Fruit fly (Drosophila melanogaster) S2 (cell line): ENCODE results near the gene CG34409.

ENCODE experiments used
- CG8478 ChIP-seq: fragments of >200 bp; optimal IDR thresholded peaks from 2 replicates; lab custom pipeline; 2018
- CTCF ChIP-seq, 2 experiments: fragments of >200 bp; optimal IDR thresholded peaks; 2 replicates each; lab custom pipeline; 2018

The CG34409 gene

DNA sequence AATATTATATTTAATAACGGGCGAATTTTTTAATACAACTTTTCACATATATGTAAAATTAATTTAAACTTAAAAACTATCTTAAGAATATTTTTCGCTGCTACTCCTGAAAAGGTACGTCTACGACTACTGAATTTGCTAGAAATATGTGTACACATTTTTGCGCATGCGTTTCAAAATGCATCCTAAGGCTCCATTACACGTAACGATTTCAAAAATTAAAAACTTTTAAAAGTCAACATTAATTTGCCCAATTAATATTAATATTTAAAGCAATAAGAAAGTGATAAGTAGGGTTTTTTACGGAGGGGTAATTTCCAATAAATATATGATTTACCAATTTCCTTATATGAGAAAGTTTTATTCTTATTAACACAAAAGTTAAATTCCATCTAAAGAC is 15.4 kb downstream of the CG34409 start, which contains the start of gene FoxP:
TSS of gene FoxP (minus strand) at position 89 of the 400 bp plus-strand sequence.
- TF ChIP-seq CTCF (optimal IDR thresholded peaks at IDR 0.05; lab: Kevin White, UChicago) (no peak), CG8478 (lab: Kevin White, UChicago) (no peak)

DNA sequence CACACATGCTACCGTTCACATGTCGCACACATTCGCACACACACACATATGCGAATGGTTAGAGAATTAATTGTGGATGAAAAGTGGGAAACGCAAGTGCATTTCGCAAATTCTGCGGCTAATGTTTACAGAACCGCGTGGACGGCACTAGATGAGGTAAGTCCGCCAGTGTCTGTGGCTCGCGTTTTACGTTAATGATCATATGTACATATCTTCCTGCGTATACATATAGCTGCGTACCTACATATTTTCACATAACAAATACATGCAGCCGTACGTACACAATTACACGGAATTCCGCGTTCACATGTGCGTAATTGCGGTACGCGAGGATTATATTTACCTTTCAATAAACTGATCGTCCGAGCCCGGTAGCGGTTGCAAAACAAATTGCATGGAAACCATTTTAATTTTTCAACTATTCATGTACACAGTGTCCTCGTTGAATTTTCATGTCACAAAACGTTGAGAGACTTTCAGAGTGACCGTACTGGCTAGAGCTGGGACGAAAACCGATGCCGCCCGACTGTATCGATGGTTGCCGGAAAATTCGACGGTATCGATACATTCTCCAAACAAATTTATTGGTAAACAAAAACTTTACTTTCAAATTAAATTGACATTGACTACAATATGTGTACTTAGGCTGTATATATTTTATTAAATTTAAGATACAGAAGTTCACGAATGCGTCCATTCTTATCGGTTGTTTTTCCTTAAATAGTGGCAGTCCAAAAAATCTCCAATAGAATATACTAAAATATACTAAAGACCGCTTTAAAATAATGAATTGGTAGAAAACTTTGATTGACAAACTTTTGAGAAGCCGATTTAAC is 20.8 kb downstream of the CG34409 start, which contains the start of gene hyd:
TSS of gene hyd (minus strand) at position 495 of the 836 bp plus-strand sequence.
- no peak for TF ChIP-seq CG8478 (lab: Kevin White, UChicago)
- no peak for TF ChIP-seq CTCF (optimal IDR thresholded peaks at IDR 0.05; lab: Kevin White, UChicago)

DNA sequence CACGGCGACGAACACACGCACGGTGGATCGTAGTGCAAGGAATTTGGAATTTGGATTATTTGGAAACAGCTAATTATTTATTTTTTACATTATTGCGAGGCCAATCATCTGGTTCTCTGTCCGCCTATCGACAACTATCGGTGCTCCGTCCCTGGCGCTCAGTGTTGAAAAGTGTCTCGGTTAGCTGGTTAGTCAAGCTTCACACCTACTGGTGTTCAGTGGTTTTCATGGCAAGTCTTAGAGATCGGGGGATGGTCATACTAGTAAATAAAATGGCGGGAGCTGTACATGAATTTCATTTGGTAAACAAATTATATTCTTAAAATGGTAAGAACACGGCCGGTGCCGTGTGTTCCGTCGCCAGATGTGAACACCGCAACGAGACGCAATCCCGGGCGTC is 35.3 kb downstream of the CG34409 start, which contains the start of the genes trbd and dmt:
TSS of gene trbd (minus strand) at position 152 of the 400 bp plus-strand sequence.
TSS of gene dmt (plus strand) at position 257 of the 400 bp plus-strand sequence.
- TF ChIP-seq CG8478 (lab: Kevin White, UChicago) (no peak), CTCF (optimal IDR thresholded peaks at IDR 0.05; lab: Kevin White, UChicago) (peak; percentile 44 to 65)

DNA sequence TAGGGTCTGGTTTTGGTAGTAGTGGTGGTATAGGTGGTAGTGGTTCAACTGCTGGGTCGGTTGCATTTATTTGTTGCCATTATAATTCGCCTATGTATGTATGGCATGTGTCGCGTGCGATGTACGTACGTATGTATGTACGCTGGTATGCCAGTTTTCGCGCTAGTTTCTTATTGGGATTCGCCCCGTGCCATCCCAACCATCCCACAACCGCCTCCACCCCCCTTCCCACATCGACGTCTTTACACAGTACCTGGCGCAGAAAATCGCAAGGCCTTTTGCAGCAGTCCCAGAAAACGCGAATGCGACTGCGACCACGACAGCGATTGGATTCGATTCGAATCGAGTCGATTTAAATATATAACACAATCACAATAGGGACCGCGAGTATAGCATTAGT is 35.9 kb downstream of the CG34409 start:
- TF ChIP-seq CTCF (optimal IDR thresholded peaks at IDR 0.05; lab: Kevin White, UChicago), result no peak
- no peak for TF ChIP-seq CG8478 (lab: Kevin White, UChicago)

DNA sequence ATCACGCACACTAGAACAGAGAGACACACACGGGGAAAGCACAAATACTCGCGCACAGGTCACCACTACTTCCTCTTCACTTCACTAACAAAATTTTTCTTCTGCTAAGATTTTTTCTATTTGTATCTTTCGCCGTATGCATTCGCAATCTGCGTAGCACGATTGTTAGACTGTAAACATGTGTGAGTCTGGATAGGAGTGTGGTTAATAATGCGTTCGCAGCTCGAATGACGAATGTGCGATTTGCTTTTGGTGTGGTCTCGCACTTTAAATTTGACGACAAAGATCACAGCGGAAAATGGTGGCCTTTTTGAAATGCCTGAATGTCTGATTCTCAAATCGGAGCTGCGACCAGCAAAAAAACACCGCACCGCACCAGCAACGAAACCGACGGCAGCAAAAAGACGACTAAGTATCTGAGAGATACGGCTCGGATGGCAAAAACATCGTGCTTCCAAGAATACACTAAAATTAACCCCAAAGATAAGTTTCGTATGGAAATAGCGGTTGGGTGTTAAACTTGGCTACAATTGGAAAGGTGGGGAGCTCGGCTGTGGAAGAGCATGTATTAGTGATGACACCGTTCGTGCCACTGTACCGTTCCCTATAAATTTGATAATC is 41.0 kb downstream of the CG34409 start, which contains the start of gene Unc-115a:
TSS of gene Unc-115a (minus strand) at position 410 of the 621 bp plus-strand sequence.
- TF ChIP-seq CTCF (optimal IDR thresholded peaks at IDR 0.05; lab: Kevin White, UChicago), result peak; percentile 69 to 72
- TF ChIP-seq CG8478 (lab: Kevin White, UChicago), result no peak

DNA sequence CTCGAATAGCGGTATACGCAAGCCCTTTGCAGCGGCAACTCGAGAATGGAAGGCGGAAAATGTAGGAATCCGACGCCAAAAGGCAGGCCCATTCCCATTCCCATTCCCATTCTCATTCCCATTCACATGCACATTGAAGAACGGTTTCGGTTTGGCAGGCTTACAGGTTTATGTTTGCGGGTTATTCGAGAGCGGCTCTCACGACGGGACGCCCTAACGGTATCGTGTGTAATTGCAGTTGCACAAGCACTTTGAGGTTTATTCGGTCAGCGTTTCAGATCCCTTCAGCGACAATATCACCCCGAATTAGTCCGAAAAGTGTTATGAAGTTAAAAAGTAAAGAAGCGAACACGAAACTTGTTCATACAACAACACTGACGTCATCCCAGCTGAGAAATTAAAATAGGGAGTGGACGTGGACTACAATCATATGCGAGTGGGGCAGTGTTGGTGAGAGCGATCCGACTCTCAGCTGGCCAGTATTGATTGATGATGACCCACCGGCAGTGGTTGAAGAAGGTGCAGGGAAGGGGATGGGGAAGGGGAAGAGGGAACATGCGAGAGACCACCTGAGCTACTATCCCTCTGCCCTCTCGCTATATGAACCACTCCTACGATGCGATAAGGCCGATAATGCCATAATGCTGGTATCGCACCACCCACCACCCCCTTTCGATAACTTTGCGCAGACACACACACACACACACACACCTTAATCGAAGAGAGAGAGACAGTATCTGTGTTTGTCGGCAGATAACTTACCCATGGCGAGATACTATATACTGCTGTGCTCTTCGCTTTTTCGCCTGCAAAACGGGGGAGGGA is 41.8 kb downstream of the CG34409 start:
- TF ChIP-seq CG8478 (lab: Kevin White, UChicago), result no peak
- TF ChIP-seq CTCF (optimal IDR thresholded peaks at IDR 0.05; lab: Kevin White, UChicago), result no peak

DNA sequence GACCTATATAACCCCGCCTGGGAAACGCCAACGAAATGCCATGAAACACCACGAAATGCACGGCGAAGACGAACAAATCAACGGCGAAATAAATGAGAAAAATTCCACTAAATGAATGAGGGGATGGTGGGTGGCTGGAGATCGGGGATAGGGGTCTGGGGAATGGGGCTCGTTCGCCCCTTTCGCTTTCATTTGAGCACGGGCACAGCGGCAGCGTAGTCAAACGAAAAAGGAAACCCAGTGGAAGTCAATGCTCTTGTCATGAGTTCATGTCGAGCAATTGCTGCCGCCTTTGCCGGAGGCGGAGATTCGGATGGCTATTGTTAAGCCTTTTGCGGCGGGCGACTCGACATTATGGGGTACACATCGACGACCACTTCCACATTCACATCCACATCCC is 42.9 kb downstream of the CG34409 start:
- TF ChIP-seq CTCF (optimal IDR thresholded peaks at IDR 0.05; lab: Kevin White, UChicago), result no peak
- no peak for TF ChIP-seq CG8478 (lab: Kevin White, UChicago)

DNA sequence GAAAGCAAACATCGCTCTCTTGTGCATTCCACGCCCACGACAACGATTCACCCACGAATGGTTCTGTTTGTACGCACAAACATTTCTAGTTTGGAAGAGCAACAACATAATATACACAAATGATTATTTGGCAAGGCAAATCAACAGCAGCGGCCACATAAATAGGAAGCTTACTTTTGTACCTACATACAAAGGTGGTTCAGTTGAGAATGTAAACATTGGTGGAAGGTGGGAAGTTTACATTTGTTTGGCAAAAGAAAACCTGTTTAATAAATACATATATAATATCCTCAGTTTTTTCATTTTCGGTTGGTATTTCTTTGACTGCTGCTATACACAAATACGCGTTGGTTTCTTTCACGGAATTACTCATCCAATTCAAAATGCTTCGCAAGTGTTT is 43.6 kb downstream of the CG34409 start:
- TF ChIP-seq CTCF (optimal IDR thresholded peaks at IDR 0.05; lab: Kevin White, UChicago) (no peak), CG8478 (lab: Kevin White, UChicago) (no peak)

DNA sequence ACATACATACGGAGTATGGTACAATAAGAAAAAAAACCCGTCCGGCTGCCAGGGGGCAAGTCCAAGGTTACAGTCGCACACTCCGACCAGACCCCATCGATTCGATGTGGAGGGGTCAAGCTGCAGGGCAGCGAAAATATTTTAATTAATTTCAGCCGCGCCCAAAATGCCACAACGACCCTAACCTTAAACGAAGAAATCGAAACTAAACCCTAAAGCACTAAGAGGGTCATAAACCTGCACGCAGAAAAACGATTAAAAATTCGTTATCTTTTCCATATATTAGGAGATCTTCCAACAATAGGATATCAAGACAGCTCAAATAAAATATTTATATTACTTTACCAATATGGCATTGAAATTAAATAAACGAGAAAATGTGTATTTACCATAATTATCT is 44.3 kb downstream of the CG34409 start:
- TF ChIP-seq CG8478 (lab: Kevin White, UChicago), result no peak
- no peak for TF ChIP-seq CTCF (optimal IDR thresholded peaks at IDR 0.05; lab: Kevin White, UChicago)

DNA sequence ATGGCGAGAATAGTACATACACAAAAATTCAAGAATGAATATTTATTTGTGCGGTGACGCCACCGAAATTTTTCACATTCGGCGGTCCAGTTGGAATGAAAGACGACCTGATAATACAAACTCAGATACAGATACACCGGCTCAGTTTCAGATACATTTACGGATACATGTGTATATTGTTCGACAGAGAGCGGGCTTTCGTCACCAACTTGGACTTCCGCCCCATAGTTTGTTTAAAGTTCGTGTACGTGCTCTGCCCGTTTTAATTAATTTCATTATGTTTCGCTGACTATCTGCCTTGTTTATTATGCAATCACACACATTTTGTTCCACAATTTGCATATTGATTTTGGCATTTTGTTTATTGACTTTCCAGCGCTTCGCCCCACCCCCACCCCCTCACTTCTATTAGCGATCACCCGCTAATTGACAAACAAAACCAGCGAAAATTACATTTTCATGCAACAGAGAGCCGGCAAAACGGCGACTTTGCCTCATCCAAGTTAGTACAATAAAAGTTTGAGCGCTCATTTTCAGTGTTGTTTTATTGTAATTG is 44.9 kb downstream of the CG34409 start:
- no peak for TF ChIP-seq CTCF (optimal IDR thresholded peaks at IDR 0.05; lab: Kevin White, UChicago)
- no peak for TF ChIP-seq CG8478 (lab: Kevin White, UChicago)

DNA sequence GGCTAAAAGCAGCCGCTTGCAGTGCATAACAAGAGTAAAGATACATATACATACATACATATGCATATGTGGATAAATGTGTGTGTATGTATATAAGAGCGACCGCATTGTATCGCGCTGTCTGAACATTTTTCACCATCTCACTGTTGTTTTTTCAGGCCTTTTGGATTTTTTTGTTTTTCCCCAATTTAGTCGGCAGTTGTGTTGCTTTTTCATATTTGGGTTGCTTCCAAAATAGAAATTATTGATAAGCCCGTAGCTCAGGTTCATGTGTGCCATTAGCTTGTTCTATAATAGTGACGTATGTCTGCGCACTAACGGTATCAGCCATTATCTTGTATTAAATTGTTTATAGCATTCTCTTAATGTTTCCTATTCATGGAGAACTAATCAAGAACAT is 45.7 kb downstream of the CG34409 start:
- no peak for TF ChIP-seq CTCF (optimal IDR thresholded peaks at IDR 0.05; lab: Kevin White, UChicago)
- TF ChIP-seq CG8478 (lab: Kevin White, UChicago), result no peak

DNA sequence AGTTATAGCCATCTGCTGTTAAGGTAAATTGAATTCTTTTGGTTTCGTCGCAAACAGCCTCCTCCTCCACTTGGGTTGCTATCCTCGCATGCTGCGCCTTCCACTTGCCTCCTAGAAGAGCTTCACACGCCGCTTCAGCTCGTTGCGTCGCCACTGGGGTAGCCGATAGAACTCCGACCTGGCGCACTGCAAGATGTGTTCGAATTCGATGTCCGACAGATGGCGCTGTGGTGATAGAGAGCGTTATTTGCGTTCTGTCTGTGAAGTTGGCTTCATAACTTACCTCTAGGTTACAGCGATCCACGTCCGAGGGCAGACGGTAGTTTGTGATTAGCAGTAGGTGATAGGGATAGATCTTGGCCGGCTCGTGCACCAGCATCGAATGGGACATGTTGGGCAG is 51.2 kb downstream of the CG34409 start:
- TF ChIP-seq CG8478 (lab: Kevin White, UChicago) (no peak), CTCF (optimal IDR thresholded peaks at IDR 0.05; lab: Kevin White, UChicago) (peak; percentile 73 to 85)
